Worm (Caenorhabditis elegans): ENCODE measurements around the gene sru-23.

- no peak for TF ChIP-seq ama-1 (optimal IDR thresholded peaks at IDR 0.05)
- TF ChIP-seq swsn-7 (tag; optimal IDR thresholded peaks at IDR 0.05), result no peak
- TF ChIP-seq jun-1 (tag; optimal IDR thresholded peaks at IDR 0.05), result no peak
- no peak for TF ChIP-seq fkh-10 (GFP tag; optimal IDR thresholded peaks at IDR 0.05)
- TF ChIP-seq mef-2 (tag; optimal IDR thresholded peaks at IDR 0.05), result no peak
- TF ChIP-seq C04F5.9 (tag; optimal IDR thresholded peaks at IDR 0.05), result no peak
- no peak for TF ChIP-seq vab-15 (tag; optimal IDR thresholded peaks at IDR 0.05)
- no peak for TF ChIP-seq nhr-12 (tag; optimal IDR thresholded peaks at IDR 0.05)
- TF ChIP-seq lin-15B (tag; optimal IDR thresholded peaks at IDR 0.05), result no peak
- TF ChIP-seq nhr-11 (tag; optimal IDR thresholded peaks at IDR 0.05), result no peak
- TF ChIP-seq ztf-11 (tag; optimal IDR thresholded peaks at IDR 0.05), result no peak
Observed at ce11 chrV:15969653-15970052, 2.7 kb downstream of the sru-23 start, which contains the start of gene F36G9.7.

Measured in whole organism, L1 larva.